Fruit fly (Drosophila melanogaster) whole organism, prepupa: ENCODE results near the gene tara.
A peak's percentile ranks its signal among the peaks of the same experiment; 100 is the strongest.

Experiments
- Blimp-1 ChIP-seq: fragments of 200-800 bp; sonication (Bioruptor generic); optimal IDR thresholded peaks from 3 replicates; lab custom pipeline; 2017; ENCODE audit warnings: missing biosample characterization, missing genetic modification characterization, mild to moderate bottlenecking, moderate library complexity, missing genetic modification reagents
- CG10631 ChIP-seq: fragments of 200-800 bp; sonication (Bioruptor generic); optimal IDR thresholded peaks from 2 replicates; lab custom pipeline; 2016; ENCODE audit warnings: missing biosample characterization, missing genetic modification characterization
- CG10669 ChIP-seq: fragments of 200-800 bp; sonication (Bioruptor generic); optimal IDR thresholded peaks from 3 replicates; lab custom pipeline; 2018; ENCODE audit warnings: missing biosample characterization, mild to moderate bottlenecking, missing genetic modification characterization, moderate library complexity
- CG11294 ChIP-seq: fragments of 200-800 bp; sonication (Bioruptor generic); IDR thresholded peaks from 2 replicates; pipeline ENCODE4 v1.3.6; 2022; ENCODE audit warnings: missing biosample characterization, missing genetic modification characterization
- CG11762 ChIP-seq: fragments of 200-800 bp; sonication (Bioruptor generic); optimal IDR thresholded peaks from 3 replicates; lab custom pipeline; 2016; ENCODE audit warnings: missing biosample characterization, missing genetic modification characterization; ENCODE audit not compliant: insufficient read depth
- CG11902 ChIP-seq: fragments of 200-800 bp; sonication (Bioruptor generic); optimal IDR thresholded peaks from 3 replicates; lab custom pipeline; 2016; ENCODE audit warnings: missing biosample characterization, missing genetic modification characterization
- CG15336 ChIP-seq: fragments of 200-800 bp; sonication (Bioruptor generic); IDR thresholded peaks from 2 replicates; pipeline ENCODE4 v1.3.6; 2022; ENCODE audit warnings: missing biosample characterization, missing genetic modification characterization
- CG3032 ChIP-seq: fragments of 200-800 bp; optimal IDR thresholded peaks from 2 replicates; lab custom pipeline; 2019; ENCODE audit warnings: missing biosample characterization, mild to moderate bottlenecking, missing genetic modification characterization, moderate library complexity
- CG31627 ChIP-seq: fragments of 200-800 bp; sonication (Bioruptor generic); optimal IDR thresholded peaks from 3 replicates; lab custom pipeline; 2016; ENCODE audit warnings: missing biosample characterization, missing genetic modification characterization
- CG3919 ChIP-seq: fragments of 200-800 bp; sonication (Bioruptor generic); optimal IDR thresholded peaks from 3 replicates; lab custom pipeline; 2016; ENCODE audit warnings: missing biosample characterization, missing genetic modification characterization
- CG6163 ChIP-seq: fragments of 200-800 bp; sonication (Bioruptor generic); IDR thresholded peaks from 3 replicates; pipeline ENCODE4 v1.3.6; 2022; ENCODE audit warnings: missing biosample characterization, missing genetic modification characterization
- CG6276 ChIP-seq: fragments of 200-800 bp; sonication (Bioruptor generic); optimal IDR thresholded peaks from 2 replicates; lab custom pipeline; 2017; ENCODE audit warnings: missing biosample characterization, mild to moderate bottlenecking, missing genetic modification characterization
- CG6792 ChIP-seq: fragments of 200-800 bp; sonication (Bioruptor generic); optimal IDR thresholded peaks from 3 replicates; lab custom pipeline; 2016; ENCODE audit warnings: missing biosample characterization, missing genetic modification characterization
- CG6808 ChIP-seq: fragments of 200-800 bp; sonication (Bioruptor generic); optimal IDR thresholded peaks from 3 replicates; lab custom pipeline; 2017; ENCODE audit warnings: missing biosample characterization, missing genetic modification characterization, mild to moderate bottlenecking, moderate library complexity, missing genetic modification reagents
- CG6854 ChIP-seq: fragments of 200-800 bp; sonication (Bioruptor generic); optimal IDR thresholded peaks from 2 replicates; lab custom pipeline; 2017; ENCODE audit warnings: missing biosample characterization, mild to moderate bottlenecking, missing genetic modification characterization
- CG7368 ChIP-seq: fragments of 200-800 bp; sonication (Bioruptor generic); optimal IDR thresholded peaks from 3 replicates; lab custom pipeline; 2016; ENCODE audit warnings: missing biosample characterization, missing genetic modification characterization
- CG8119 ChIP-seq: fragments of 200-800 bp; sonication (Bioruptor generic); IDR thresholded peaks from 3 replicates; pipeline ENCODE4 v1.3.6; 2022; ENCODE audit warnings: missing biosample characterization, missing genetic modification characterization
- CG8632 ChIP-seq: fragments of 200-800 bp; sonication (Bioruptor generic); optimal IDR thresholded peaks from 3 replicates; lab custom pipeline; 2016; ENCODE audit warnings: missing biosample characterization, missing genetic modification characterization
- CG9139 ChIP-seq: fragments of 200-800 bp; sonication (Bioruptor generic); optimal IDR thresholded peaks from 3 replicates; lab custom pipeline; 2017; ENCODE audit warnings: missing biosample characterization, mild to moderate bottlenecking, missing genetic modification characterization
- Eip75B ChIP-seq: fragments of 200-800 bp; sonication (Bioruptor generic); optimal IDR thresholded peaks from 3 replicates; lab custom pipeline; 2016; ENCODE audit warnings: missing biosample characterization, missing genetic modification characterization
- Eip78C ChIP-seq: fragments of 200-800 bp; sonication (Bioruptor generic); peaks from one replicate; lab custom pipeline; 2016; ENCODE audit warnings: missing biosample characterization, missing genetic modification characterization
- Eip93F ChIP-seq: fragments of 200-800 bp; sonication (Bioruptor generic); optimal IDR thresholded peaks from 2 replicates; lab custom pipeline; 2016; ENCODE audit warnings: missing biosample characterization, mild to moderate bottlenecking, missing genetic modification characterization
- Ets21C ChIP-seq: fragments of 200-800 bp; sonication (Bioruptor generic); optimal IDR thresholded peaks from 3 replicates; lab custom pipeline; 2016; ENCODE audit warnings: missing biosample characterization, missing genetic modification characterization
- Gug ChIP-seq: fragments of 200-800 bp; sonication (Bioruptor generic); IDR thresholded peaks from 2 replicates; pipeline ENCODE4 v1.3.6; 2022; ENCODE audit warnings: missing biosample characterization, missing genetic modification characterization
- Hr38 ChIP-seq: sonication (Bioruptor generic); optimal IDR thresholded peaks from 2 replicates; lab custom pipeline; 2016; ENCODE audit warnings: missing biosample characterization, missing genetic modification characterization
- Hr39 ChIP-seq: fragments of 200-800 bp; sonication (Bioruptor generic); optimal IDR thresholded peaks from 2 replicates; lab custom pipeline; 2016; ENCODE audit warnings: missing biosample characterization, missing genetic modification characterization
- Hr4 ChIP-seq: fragments of 200-800 bp; sonication (Bioruptor generic); optimal IDR thresholded peaks from 3 replicates; lab custom pipeline; 2016; ENCODE audit warnings: missing biosample characterization, missing genetic modification characterization
- Lpt ChIP-seq: fragments of 200-800 bp; sonication (Bioruptor generic); optimal IDR thresholded peaks from 3 replicates; lab custom pipeline; 2016; ENCODE audit warnings: missing biosample characterization, missing genetic modification characterization
- OdsH ChIP-seq: fragments of 200-800 bp; sonication (Bioruptor generic); optimal IDR thresholded peaks from 3 replicates; lab custom pipeline; 2016; ENCODE audit warnings: missing biosample characterization, missing genetic modification characterization
- Sox102F ChIP-seq: fragments of 200-800 bp; sonication (Bioruptor generic); optimal IDR thresholded peaks from 2 replicates; lab custom pipeline; 2016; ENCODE audit warnings: missing biosample characterization, mild to moderate bottlenecking, missing genetic modification characterization
- Sox14 ChIP-seq: fragments of 200-800 bp; sonication (Bioruptor generic); optimal IDR thresholded peaks from 3 replicates; lab custom pipeline; 2016; ENCODE audit warnings: missing biosample characterization, missing genetic modification characterization
- achi ChIP-seq: fragments of 200-800 bp; sonication (Bioruptor generic); optimal IDR thresholded peaks from 3 replicates; lab custom pipeline; 2016; ENCODE audit warnings: missing biosample characterization, missing genetic modification characterization
- acj6 ChIP-seq: fragments of 200-800 bp; sonication (Bioruptor generic); optimal IDR thresholded peaks from 3 replicates; lab custom pipeline; 2016; ENCODE audit warnings: missing biosample characterization, missing genetic modification characterization
- cyc ChIP-seq: fragments of 200-800 bp; sonication (Bioruptor generic); optimal IDR thresholded peaks from 3 replicates; lab custom pipeline; 2016; ENCODE audit warnings: missing biosample characterization, missing genetic modification characterization
- dac ChIP-seq: fragments of 200-800 bp; sonication (Bioruptor generic); optimal IDR thresholded peaks from 2 replicates; lab custom pipeline; 2017; ENCODE audit warnings: missing biosample characterization, mild to moderate bottlenecking, missing genetic modification characterization
- dsx ChIP-seq: fragments of 200-800 bp; optimal IDR thresholded peaks from 3 replicates; lab custom pipeline; 2019; ENCODE audit warnings: missing biosample characterization, mild to moderate bottlenecking, missing genetic modification characterization, moderate library complexity; ENCODE audit not compliant: poor library complexity, severe bottlenecking
- eg ChIP-seq: fragments of 200-800 bp; sonication (Bioruptor generic); IDR thresholded peaks from 3 replicates; pipeline ENCODE4 v1.3.6; 2022; ENCODE audit warnings: missing biosample characterization, missing genetic modification characterization
- esn ChIP-seq: fragments of 200-800 bp; sonication (Bioruptor generic); optimal IDR thresholded peaks from 2 replicates; lab custom pipeline; 2016; ENCODE audit warnings: missing biosample characterization, mild to moderate bottlenecking, missing genetic modification characterization, moderate library complexity
- fkh ChIP-seq: fragments of 200-800 bp; sonication (Bioruptor generic); optimal IDR thresholded peaks from 3 replicates; lab custom pipeline; 2017; ENCODE audit warnings: missing biosample characterization, mild to moderate bottlenecking, missing genetic modification characterization, moderate library complexity
- lz ChIP-seq: fragments of 200-800 bp; sonication (Bioruptor generic); optimal IDR thresholded peaks from 3 replicates; lab custom pipeline; 2016; ENCODE audit warnings: missing biosample characterization, missing genetic modification characterization
- pdm3 ChIP-seq: fragments of 200-800 bp; sonication (Bioruptor generic); optimal IDR thresholded peaks from 3 replicates; lab custom pipeline; 2016; ENCODE audit warnings: missing biosample characterization, missing genetic modification characterization
- salr ChIP-seq, 2 experiments: fragments of 200-800 bp; sonication (Bioruptor generic); optimal IDR thresholded peaks; 3 replicates each; lab custom pipeline; 2016 to 2018; ENCODE audit warnings: missing biosample characterization in 2 of 2, missing genetic modification characterization in 2 of 2, mild to moderate bottlenecking in 1 of 2
- spab ChIP-seq: fragments of 200-800 bp; sonication (Bioruptor generic); optimal IDR thresholded peaks from 2 replicates; lab custom pipeline; 2017; ENCODE audit warnings: missing biosample characterization, mild to moderate bottlenecking, missing genetic modification characterization, missing genetic modification reagents
- ss ChIP-seq, 2 experiments: fragments of 200-800 bp; sonication (Bioruptor generic); optimal IDR thresholded peaks; 2 replicates in 1 of 2; 3 replicates in 1 of 2; lab custom pipeline; 2017 to 2018; ENCODE audit warnings: mild to moderate bottlenecking in 2 of 2, missing biosample characterization in 2 of 2, missing genetic modification characterization in 2 of 2, moderate library complexity in 1 of 2
- svp ChIP-seq: fragments of 200-800 bp; sonication (Bioruptor generic); peaks from one replicate; lab custom pipeline; 2016; ENCODE audit warnings: missing biosample characterization, missing genetic modification characterization
- topi ChIP-seq: fragments of 200-800 bp; sonication (Bioruptor generic); optimal IDR thresholded peaks from 3 replicates; lab custom pipeline; 2016; ENCODE audit warnings: missing biosample characterization, missing genetic modification characterization

The tara gene

dm6 chr3R:16222300-16222903, 3.0 kb upstream of the tara start (continued):
- TF ChIP-seq ss (GFP tag; optimal IDR thresholded peaks at IDR 0.05; lab: Kevin White, UChicago) (peak; percentile 86 to 93), CG6163 (peak; percentile 99), Hr38 (peak; percentile 98), Sox14 (GFP tag; lab: Kevin White, UChicago) (peak; percentile 99), Ets21C (GFP tag; lab: Kevin White, UChicago) (peak; percentile 96), OdsH (GFP tag; lab: Kevin White, UChicago) (peak; percentile 98), CG11902 (GFP tag; lab: Kevin White, UChicago) (peak; percentile 95), lz (GFP tag; lab: Kevin White, UChicago) (peak; percentile 97), acj6 (GFP tag; lab: Kevin White, UChicago) (peak; percentile 97), CG6792 (GFP tag; lab: Kevin White, UChicago) (peak; percentile 96), CG7368 (GFP tag; lab: Kevin White, UChicago) (peak; percentile 99), CG8632 (GFP tag; lab: Kevin White, UChicago) (peak; percentile 85), Blimp-1 (GFP tag; lab: Kevin White, UChicago) (peak; percentile 85), CG8119 (GFP tag; lab: Robert Waterston, UW) (peak; percentile 99), Eip93F (GFP tag; lab: Kevin White, UChicago) (peak; percentile 98), CG6854 (GFP tag; lab: Kevin White, UChicago) (peak; percentile 89), esn (GFP tag; lab: Kevin White, UChicago) (peak; percentile 95)

dm6 chr3R:16223252-16224037, 2.0 kb upstream of the tara start:
- TF ChIP-seq CG10669 (GFP tag; lab: Kevin White, UChicago), result peak; percentile 79
- peak; percentile 62 for TF ChIP-seq pdm3 (GFP tag; lab: Kevin White, UChicago)
- TF ChIP-seq Hr39 (GFP tag; lab: Kevin White, UChicago), result no peak
- peak; percentile 16; the same call in 1 of the 3 replicates for TF ChIP-seq CG6163
- peak; percentile 4 for TF ChIP-seq CG31627 (GFP tag; lab: Kevin White, UChicago)
- TF ChIP-seq esn (GFP tag; lab: Kevin White, UChicago), result peak; percentile 28
- peak; percentile 74 for TF ChIP-seq CG6808
- TF ChIP-seq CG3919 (GFP tag; lab: Kevin White, UChicago), result peak; percentile 74
- TF ChIP-seq CG15336 (GFP tag; lab: Robert Waterston, UW), result no peak; the same call in 1 of the 2 replicates
- peak in 1 of 2 experiments; percentile 89 for TF ChIP-seq salr (GFP tag; optimal IDR thresholded peaks at IDR 0.05; lab: Kevin White, UChicago)
- TF ChIP-seq Eip78C (GFP tag; lab: Kevin White, UChicago), result peak; percentile 90
- TF ChIP-seq dsx (GFP tag; lab: Kevin White, UChicago), result peak; percentile 71
- no peak for TF ChIP-seq CG11294 (GFP tag; lab: Robert Waterston, UW)
- TF ChIP-seq topi (GFP tag; lab: Kevin White, UChicago), result peak; percentile 48
- TF ChIP-seq CG11762, result peak; percentile 82
- peak; percentile 88 for TF ChIP-seq CG10631 (GFP tag; lab: Kevin White, UChicago)
- TF ChIP-seq CG9139 (GFP tag; lab: Kevin White, UChicago), result peak; percentile 39
- peak; percentile 61 for TF ChIP-seq CG8632 (GFP tag; lab: Kevin White, UChicago)
- TF ChIP-seq achi (GFP tag; lab: Kevin White, UChicago), result peak; percentile 73
- no peak for TF ChIP-seq Sox14 (GFP tag; lab: Kevin White, UChicago)
- TF ChIP-seq Hr4, result peak; percentile 78
- peak; percentile 70 for TF ChIP-seq Lpt (GFP tag; lab: Kevin White, UChicago)
- TF ChIP-seq cyc (GFP tag; lab: Kevin White, UChicago), result peak; percentile 19
- no peak for TF ChIP-seq Eip93F (GFP tag; lab: Kevin White, UChicago)
- peak; percentile 3 for TF ChIP-seq lz (GFP tag; lab: Kevin White, UChicago)
- TF ChIP-seq dac (GFP tag; lab: Kevin White, UChicago), result peak; percentile 69
- peak; percentile 79 for TF ChIP-seq spab
- TF ChIP-seq svp (GFP tag; lab: Kevin White, UChicago), result peak; percentile 74
- no peak for TF ChIP-seq fkh (GFP tag; lab: Kevin White, UChicago)
- TF ChIP-seq Sox102F (GFP tag; lab: Kevin White, UChicago), result no peak
- TF ChIP-seq Gug (GFP tag; lab: Robert Waterston, UW), result no peak
- peak; percentile 87 for TF ChIP-seq CG3032 (tag; lab: Kevin White, UChicago)
- TF ChIP-seq Eip75B (GFP tag; lab: Kevin White, UChicago), result peak; percentile 60
- TF ChIP-seq eg, result peak; percentile 4; the same call in 1 of the 3 replicates
- peak; percentile 78 for TF ChIP-seq CG6276 (GFP tag; lab: Kevin White, UChicago)
